Worm (Caenorhabditis elegans) whole organism, L2 larva: ENCODE data around the gene C54F6.18.

ENCODE experiments used
- ZK546.5 ChIP-seq: sonication (generic microtip); optimal IDR thresholded peaks from 2 replicates; lab custom pipeline; 2017; ENCODE audit warnings: missing biosample characterization, missing genetic modification characterization
- egl-27 ChIP-seq: sonication (generic microtip); optimal IDR thresholded peaks from 3 replicates; lab custom pipeline; 2017; ENCODE audit warnings: missing biosample characterization, missing genetic modification reagents, missing genetic modification characterization
- lin-11 ChIP-seq: fragments of 150-350 bp; sonication (generic microtip); optimal IDR thresholded peaks from 2 replicates; lab custom pipeline; 2014; ENCODE audit warnings: missing biosample characterization, missing genetic modification characterization, inconsistent platforms, mixed read lengths
- mdl-1 ChIP-seq, 2 experiments: fragments of 150-350 bp in 1 of 2; sonication (generic microtip) in 1 of 2; optimal IDR thresholded peaks; 2 replicates each; lab custom pipeline; 2017; ENCODE audit warnings: missing biosample characterization in 2 of 2, missing genetic modification characterization in 2 of 2
- nhr-21 ChIP-seq: fragments of 150-350 bp; optimal IDR thresholded peaks from 2 replicates; lab custom pipeline; 2014; ENCODE audit warnings: missing biosample characterization, missing genetic modification characterization
- nhr-25 ChIP-seq: fragments of 150-350 bp; sonication (generic microtip); optimal IDR thresholded peaks from 3 replicates; lab custom pipeline; 2014; ENCODE audit warnings: missing biosample characterization, missing genetic modification characterization
- nhr-6 ChIP-seq: fragments of 150-350 bp; optimal IDR thresholded peaks from 2 replicates; lab custom pipeline; 2014; ENCODE audit warnings: missing biosample characterization, missing genetic modification characterization
- nhr-77 ChIP-seq: fragments of 150-350 bp; optimal IDR thresholded peaks from 2 replicates; lab custom pipeline; 2014; ENCODE audit warnings: missing biosample characterization, missing genetic modification characterization
- snpc-4 ChIP-seq: fragments of 150-350 bp; optimal IDR thresholded peaks from 2 replicates; lab custom pipeline; 2014; ENCODE audit warnings: missing biosample characterization, missing genetic modification characterization
- unc-62 ChIP-seq: fragments of 150-350 bp; optimal IDR thresholded peaks from 2 replicates; lab custom pipeline; 2014; ENCODE audit warnings: missing biosample characterization, missing genetic modification reagents, missing genetic modification characterization
- ztf-11 ChIP-seq: sonication (generic microtip); optimal IDR thresholded peaks from 2 replicates; lab custom pipeline; 2017; ENCODE audit warnings: missing biosample characterization, missing genetic modification characterization

DNA sequence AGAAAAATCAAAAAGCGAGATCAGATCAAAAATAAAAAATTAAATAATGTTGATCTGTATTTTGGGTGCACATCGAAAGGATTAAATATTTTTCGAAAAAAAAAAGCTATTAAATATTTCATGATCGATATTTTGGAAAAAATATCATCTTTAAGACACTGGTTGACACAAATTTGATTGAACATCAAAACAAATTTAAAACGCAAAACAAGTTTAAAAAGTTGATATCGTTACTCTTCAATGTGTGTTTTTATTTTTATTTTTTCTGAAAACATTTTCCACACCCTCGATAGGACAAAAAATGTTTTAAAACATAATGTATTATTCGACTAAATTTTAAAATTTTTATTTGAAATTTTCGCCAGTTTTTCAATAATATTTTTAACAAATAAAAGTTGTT, 12.2 kb downstream of the C54F6.18 start, which contains the start of gene C54F6.12:
- TF ChIP-seq unc-62 (GFP tag; lab: Kevin White, UChicago) (no peak), nhr-77 (tag; lab: Kevin White, UChicago) (no peak), lin-11 (tag; lab: Kevin White, UChicago) (no peak), ZK546.5 (no peak), mdl-1 (tag; optimal IDR thresholded peaks at IDR 0.05; lab: Kevin White, UChicago) (no peak), snpc-4 (tag; lab: Kevin White, UChicago) (no peak), ztf-11 (tag; lab: Kevin White, UChicago) (no peak), nhr-25 (no peak), nhr-6 (no peak), egl-27 (tag; lab: Kevin White, UChicago) (no peak), nhr-21 (tag; lab: Kevin White, UChicago) (no peak)
